Worm (Caenorhabditis elegans) whole organism, L3 larva: ENCODE data around the gene Y49E10.4.
A peak's percentile ranks its signal among the peaks of the same experiment; 100 is the strongest.
"Not testable (repeated sequence)": the region's sequence is repeated elsewhere in the genome, so short reads cannot be mapped to it uniquely, and the experiment has no call there.

Source experiments
- aly-2 ChIP-seq: fragments of 150-350 bp; optimal IDR thresholded peaks from 2 replicates; lab custom pipeline; 2014; ENCODE audit warnings: missing biosample characterization, missing genetic modification characterization
- ama-1 ChIP-seq: fragments of 150-350 bp; optimal IDR thresholded peaks from 2 replicates; lab custom pipeline; 2018
- ceh-16 ChIP-seq: sonication (generic microtip); optimal IDR thresholded peaks from 2 replicates; lab custom pipeline; 2017; ENCODE audit warnings: missing biosample characterization, missing genetic modification characterization
- ceh-28 ChIP-seq: fragments of 150-350 bp; optimal IDR thresholded peaks from 2 replicates; lab custom pipeline; 2014; ENCODE audit warnings: missing biosample characterization, missing genetic modification reagents, missing genetic modification characterization
- daf-12 ChIP-seq: fragments of 150-350 bp; optimal IDR thresholded peaks from 2 replicates; lab custom pipeline; 2014; ENCODE audit warnings: missing biosample characterization, missing genetic modification reagents, missing genetic modification characterization
- egl-27 ChIP-seq: sonication (generic microtip); optimal IDR thresholded peaks from 4 replicates; lab custom pipeline; 2017; ENCODE audit warnings: missing biosample characterization, missing genetic modification reagents, missing genetic modification characterization
- elt-1 ChIP-seq: fragments of 150-350 bp; optimal IDR thresholded peaks from 2 replicates; lab custom pipeline; 2014; ENCODE audit warnings: missing biosample characterization, missing genetic modification characterization
- elt-3 ChIP-seq, 3 experiments: fragments of 150-350 bp in 1 of 3; sonication (generic microtip) in 2 of 3; optimal IDR thresholded peaks; 2 replicates in 2 of 3; 4 replicates in 1 of 3; lab custom pipeline; 2014 to 2017; ENCODE audit warnings: missing biosample characterization in 3 of 3, missing genetic modification characterization in 3 of 3
- eor-1 ChIP-seq, 2 experiments: fragments of 150-350 bp; optimal IDR thresholded peaks; 2 replicates each; lab custom pipeline; 2014 to 2018; ENCODE audit warnings: missing biosample characterization in 2 of 2, missing genetic modification characterization in 2 of 2
- jun-1 ChIP-seq: fragments of 150-350 bp; optimal IDR thresholded peaks from 2 replicates; lab custom pipeline; 2014; ENCODE audit warnings: missing biosample characterization, missing genetic modification reagents, missing genetic modification characterization
- lin-15B ChIP-seq: fragments of 150-350 bp; optimal IDR thresholded peaks from 2 replicates; lab custom pipeline; 2014; ENCODE audit warnings: missing biosample characterization, missing genetic modification characterization
- lsy-12 ChIP-seq: sonication (generic microtip); optimal IDR thresholded peaks from 2 replicates; lab custom pipeline; 2016; ENCODE audit warnings: mild to moderate bottlenecking, missing genetic modification characterization, missing compliant biosample characterization
- nfya-1 ChIP-seq: sonication (generic microtip); optimal IDR thresholded peaks from 2 replicates; lab custom pipeline; 2017; ENCODE audit warnings: missing genetic modification characterization, mild to moderate bottlenecking, missing compliant biosample characterization, antibody characterized with exemption, moderate library complexity; ENCODE audit not compliant: insufficient read depth
- nhr-11 ChIP-seq: fragments of 150-350 bp; optimal IDR thresholded peaks from 2 replicates; lab custom pipeline; 2014; ENCODE audit warnings: missing biosample characterization, missing genetic modification characterization
- nhr-12 ChIP-seq: fragments of 150-350 bp; optimal IDR thresholded peaks from 2 replicates; lab custom pipeline; 2014; ENCODE audit warnings: missing biosample characterization, missing genetic modification characterization
- nhr-237 ChIP-seq: fragments of 150-350 bp; optimal IDR thresholded peaks from 2 replicates; lab custom pipeline; 2014; ENCODE audit warnings: missing biosample characterization, missing genetic modification characterization
- nhr-25 ChIP-seq: sonication (generic microtip); optimal IDR thresholded peaks from 2 replicates; lab custom pipeline; 2017; ENCODE audit warnings: missing biosample characterization, missing genetic modification characterization
- nhr-28 ChIP-seq: fragments of 150-350 bp; optimal IDR thresholded peaks from 2 replicates; lab custom pipeline; 2014; ENCODE audit warnings: missing biosample characterization, missing genetic modification characterization
- nhr-43 ChIP-seq: sonication (generic microtip); optimal IDR thresholded peaks from 2 replicates; lab custom pipeline; 2016; ENCODE audit warnings: mild to moderate bottlenecking, missing genetic modification characterization, missing compliant biosample characterization; ENCODE audit not compliant: poor library complexity, severe bottlenecking
- nhr-67 ChIP-seq: fragments of 150-350 bp; optimal IDR thresholded peaks from 2 replicates; lab custom pipeline; 2014; ENCODE audit warnings: missing biosample characterization, missing genetic modification characterization
- nhr-77 ChIP-seq: fragments of 150-350 bp; optimal IDR thresholded peaks from 2 replicates; lab custom pipeline; 2014; ENCODE audit warnings: missing biosample characterization, missing genetic modification characterization
- skn-1 ChIP-seq: fragments of 150-350 bp; optimal IDR thresholded peaks from 2 replicates; lab custom pipeline; 2014; ENCODE audit warnings: missing biosample characterization, missing genetic modification characterization
- snpc-4 ChIP-seq: fragments of 150-350 bp; optimal IDR thresholded peaks from 2 replicates; lab custom pipeline; 2014; ENCODE audit warnings: missing biosample characterization, missing genetic modification characterization
- unc-39 ChIP-seq: sonication (generic microtip); optimal IDR thresholded peaks from 4 replicates; lab custom pipeline; 2017; ENCODE audit warnings: missing biosample characterization, missing genetic modification characterization

The Y49E10.4 gene

DNA sequence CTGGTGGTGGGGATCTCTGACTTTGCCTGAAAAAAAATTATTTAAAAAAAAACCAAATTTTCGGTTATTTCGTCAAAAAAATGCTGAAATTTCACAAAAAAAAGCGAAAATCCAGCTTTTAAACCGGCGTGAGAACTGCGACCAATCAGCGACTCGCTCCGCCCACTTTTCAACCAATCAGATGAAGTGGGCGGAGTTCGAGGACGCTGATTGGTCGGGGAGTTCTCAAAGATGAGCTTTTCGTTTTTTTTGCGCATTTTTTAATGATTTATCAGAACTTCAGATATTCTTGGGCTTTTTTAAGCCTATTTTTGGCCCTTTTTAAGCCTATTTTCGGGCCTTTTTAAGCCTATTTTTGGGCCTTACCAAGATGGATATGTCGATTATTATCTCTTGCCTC is 36.6 kb upstream of the Y49E10.4 start:
- TF ChIP-seq skn-1 (tag; lab: Kevin White, UChicago), result no peak
- TF ChIP-seq nhr-28 (tag; lab: Kevin White, UChicago), result no peak
- TF ChIP-seq nfya-1 (tag; lab: Kevin White, UChicago), result peak; percentile 93

DNA sequence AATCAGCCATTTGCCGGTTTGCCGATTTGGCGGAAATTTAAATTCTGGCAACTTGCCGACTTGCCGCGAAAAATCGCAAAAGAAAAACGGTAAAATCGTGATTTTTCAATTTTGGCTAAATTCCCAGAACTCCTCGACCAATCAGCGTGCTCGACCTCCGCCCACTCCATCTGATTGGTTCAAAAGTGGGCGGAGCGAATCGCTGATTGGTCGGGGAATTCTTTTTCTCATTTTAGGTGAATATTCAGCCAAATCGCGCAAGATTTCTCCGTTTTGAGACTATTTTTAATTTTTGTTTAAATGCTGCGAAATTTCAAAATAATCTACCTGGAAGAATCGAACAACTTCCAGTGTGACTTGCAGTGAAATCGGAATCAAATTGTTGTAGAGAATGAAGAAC is 30.9 kb upstream of the Y49E10.4 start:
- no peak for TF ChIP-seq nhr-25
- peak; percentile 91 for TF ChIP-seq nfya-1 (tag; lab: Kevin White, UChicago)

DNA sequence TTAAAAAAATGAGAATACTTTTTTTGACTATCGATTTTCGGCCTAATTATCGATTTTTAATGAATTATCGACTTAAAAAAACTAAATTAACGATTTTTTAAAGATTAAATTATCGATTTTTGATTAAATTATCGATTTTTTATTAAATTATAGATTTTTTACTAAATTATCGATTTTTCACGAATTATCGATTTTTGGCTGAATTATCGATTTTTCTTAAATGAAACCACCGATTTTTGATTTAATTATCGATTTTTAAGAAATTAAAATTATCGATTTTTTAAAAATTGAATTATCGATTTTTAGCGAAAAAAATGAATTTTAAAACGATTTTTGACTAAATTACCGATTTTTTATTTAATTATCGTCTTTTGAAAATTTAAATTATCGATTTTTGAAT is 28.1 kb upstream of the Y49E10.4 start:
- TF ChIP-seq jun-1 (tag; lab: Kevin White, UChicago) (no peak), ceh-28 (tag; lab: Kevin White, UChicago) (peak; percentile 98)

DNA sequence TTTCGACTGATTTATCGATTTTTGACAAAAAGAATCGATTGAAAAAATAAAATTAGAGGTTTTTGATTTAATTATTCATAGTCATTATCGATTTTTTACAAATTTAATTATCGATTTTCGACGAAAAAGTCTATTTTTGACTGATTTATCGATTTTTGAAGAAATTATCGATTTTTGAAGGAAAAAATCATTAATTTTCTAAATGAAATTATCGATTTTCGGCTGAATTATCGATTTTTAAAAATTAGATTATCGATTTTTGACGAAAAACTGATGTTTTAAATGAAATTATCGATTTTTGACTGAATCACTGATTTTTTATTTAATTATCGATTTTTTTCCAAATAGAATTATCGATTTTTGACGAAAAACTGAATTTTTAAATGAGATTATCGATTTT is 27.4 kb upstream of the Y49E10.4 start:
- TF ChIP-seq ceh-28 (tag; lab: Kevin White, UChicago) (peak; percentile 97), nhr-25 (no peak)

DNA sequence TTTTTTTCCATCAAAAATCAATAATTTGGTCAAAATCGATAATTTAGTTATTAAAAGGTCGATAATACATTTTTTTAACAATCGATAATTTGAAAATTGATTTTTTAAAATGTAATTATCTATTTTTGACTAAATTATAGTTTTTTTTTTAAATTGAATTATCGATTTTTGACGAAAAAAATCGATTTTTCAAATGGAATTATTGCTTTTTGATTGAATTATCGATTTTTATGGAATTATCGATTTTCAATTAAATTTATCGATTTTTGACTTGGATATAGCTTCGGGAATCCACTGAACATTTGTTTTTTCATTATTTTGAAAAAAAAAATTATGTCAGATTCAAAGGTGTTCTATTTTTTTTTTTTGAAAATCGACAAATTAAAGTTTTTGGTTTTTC is 26.7 kb upstream of the Y49E10.4 start:
- TF ChIP-seq ceh-28 (tag; lab: Kevin White, UChicago), result peak; percentile 93
- no peak for TF ChIP-seq elt-1

DNA sequence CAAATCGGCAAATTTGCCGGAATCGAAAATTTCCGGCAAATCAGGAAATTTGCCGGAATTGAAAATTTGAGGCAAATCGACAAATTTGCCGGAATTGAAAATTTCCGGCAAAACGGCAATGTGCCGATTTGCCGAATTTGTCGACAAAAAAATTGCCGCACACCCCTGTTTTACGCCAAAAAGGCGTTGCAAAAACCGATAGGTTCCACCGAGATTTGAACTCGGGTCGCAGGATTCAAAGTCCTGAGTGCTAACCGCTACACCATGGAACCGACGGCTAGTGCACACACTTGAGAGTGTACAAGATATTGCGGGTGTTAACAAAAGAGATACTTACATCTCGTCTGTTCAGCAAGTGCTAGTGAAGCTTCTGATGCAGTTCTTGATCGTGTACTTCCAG is 16.1 kb upstream of the Y49E10.4 start:
- TF ChIP-seq daf-12 (tag; lab: Kevin White, UChicago), result no peak
- TF ChIP-seq lin-15B, result peak; percentile 26
- TF ChIP-seq nhr-11 (tag; lab: Kevin White, UChicago), result no peak
- TF ChIP-seq ceh-16, result no peak
- no peak for TF ChIP-seq eor-1 (tag; optimal IDR thresholded peaks at IDR 0.05; lab: Kevin White, UChicago)
- TF ChIP-seq nhr-12 (tag; lab: Kevin White, UChicago), result no peak
- no peak for TF ChIP-seq skn-1 (tag; lab: Kevin White, UChicago)
- TF ChIP-seq nhr-237 (tag; lab: Kevin White, UChicago), result no peak
- TF ChIP-seq nhr-67 (tag; lab: Kevin White, UChicago), result no peak
- TF ChIP-seq elt-3 (tag; optimal IDR thresholded peaks at IDR 0.05; lab: Kevin White, UChicago), result no peak
- peak; percentile 37 for TF ChIP-seq nhr-43 (tag; lab: Kevin White, UChicago)
- peak; percentile 27 for TF ChIP-seq lsy-12 (tag; lab: Kevin White, UChicago)
- TF ChIP-seq snpc-4 (tag; lab: Kevin White, UChicago), result no peak
- TF ChIP-seq nfya-1 (tag; lab: Kevin White, UChicago), result peak; percentile 21

DNA sequence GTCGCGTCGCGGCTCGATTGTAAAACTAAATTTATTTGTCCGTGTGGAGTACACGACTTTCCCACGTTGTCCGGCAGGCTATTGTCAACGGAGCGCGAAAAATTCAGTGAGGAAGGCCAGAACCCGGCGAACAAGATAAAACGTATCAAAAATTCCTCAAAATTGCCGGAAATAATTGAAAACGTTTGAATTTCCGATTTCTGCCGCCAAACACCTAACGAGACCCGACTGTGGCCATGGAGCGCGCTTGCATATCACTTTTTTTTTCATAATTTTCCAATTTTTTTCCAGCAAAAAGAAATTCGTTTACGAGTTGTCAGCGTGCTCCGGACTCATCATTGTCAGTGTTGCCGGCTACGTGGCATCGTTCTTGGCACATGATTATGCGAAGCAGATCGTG is 14.9 kb upstream of the Y49E10.4 start:
- TF ChIP-seq nhr-28 (tag; lab: Kevin White, UChicago) (no peak), nfya-1 (tag; lab: Kevin White, UChicago) (no peak), aly-2 (tag; lab: Kevin White, UChicago) (no peak), egl-27 (no peak)

DNA sequence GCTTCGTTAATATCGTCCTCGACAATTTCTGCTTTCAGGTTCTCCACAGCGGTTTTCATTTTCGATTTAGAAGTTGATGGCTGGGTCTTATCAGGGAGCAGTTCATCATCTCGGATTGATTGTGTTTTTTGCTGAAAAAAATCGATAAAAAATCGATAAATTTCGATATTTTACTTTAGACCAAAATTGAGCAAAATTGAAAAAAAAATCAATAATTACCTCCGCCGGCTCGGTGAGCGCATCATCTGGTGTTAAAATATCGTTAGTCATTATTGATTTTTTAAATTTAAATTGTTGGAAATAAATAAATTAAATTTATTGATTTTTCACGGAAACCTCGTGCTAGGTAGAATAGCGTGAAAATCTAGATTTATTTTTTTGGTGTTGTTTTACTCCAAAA is 11.5 kb upstream of the Y49E10.4 start, which contains the start of gene Y49E10.10:
Y49E10.10 (plus strand) TSS at position 381 of the 400 bp plus-strand sequence.
- no peak for TF ChIP-seq unc-39
- TF ChIP-seq ceh-28 (tag; lab: Kevin White, UChicago), result peak; percentile 90

DNA sequence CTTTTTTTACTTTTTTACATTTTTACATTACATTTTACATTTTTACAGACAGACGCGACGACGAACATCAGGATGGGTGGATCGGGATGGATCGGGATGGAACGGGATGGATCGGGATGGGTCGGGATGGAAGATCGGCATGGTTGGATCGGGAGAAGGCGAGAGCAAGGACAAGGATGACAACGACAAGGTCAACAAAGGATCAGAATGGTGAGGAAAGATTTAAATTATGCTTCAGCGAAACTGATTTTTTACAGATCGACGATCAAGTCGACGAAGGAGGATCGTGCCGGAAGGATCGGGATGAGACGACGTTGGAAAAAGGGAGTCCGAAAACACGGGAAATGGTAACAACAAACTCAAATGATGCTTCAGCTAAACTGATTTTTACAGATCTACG is 4.5 kb upstream of the Y49E10.4 start:
- TF ChIP-seq snpc-4 (tag; lab: Kevin White, UChicago) (no peak), ama-1 (lab: Kevin White, UChicago) (no peak), nhr-25 (no peak), elt-3 (tag; optimal IDR thresholded peaks at IDR 0.05; lab: Kevin White, UChicago) (no peak)

DNA sequence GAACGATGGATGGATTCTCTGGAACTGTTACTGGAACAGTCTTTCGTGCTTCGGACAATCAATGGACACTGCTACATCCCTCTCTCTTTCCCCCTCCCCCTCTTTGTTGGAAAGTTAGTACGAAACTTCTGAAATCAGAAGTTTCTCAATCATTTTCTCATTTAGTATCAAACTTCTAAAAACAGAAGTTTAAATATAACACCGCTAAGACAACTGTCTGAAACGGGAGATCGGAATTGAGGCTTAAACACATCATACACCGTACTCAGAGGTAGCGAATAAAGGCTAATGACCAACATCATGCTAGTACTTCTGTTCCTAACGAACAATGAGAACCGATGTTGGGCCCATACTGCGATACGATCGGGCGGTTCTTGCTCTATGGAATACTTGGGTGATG is 3.0 kb upstream of the Y49E10.4 start, which contains the start of gene Y49E10.30:
Y49E10.30 (plus strand) TSS at position 301 of the 400 bp plus-strand sequence.
- not testable (repeated sequence) for TF ChIP-seq elt-3 (tag; optimal IDR thresholded peaks at IDR 0.05; lab: Kevin White, UChicago); eor-1 (tag; optimal IDR thresholded peaks at IDR 0.05; lab: Kevin White, UChicago); nhr-77 (tag; lab: Kevin White, UChicago)
